Fruit fly (Drosophila melanogaster) whole organism, prepupa: Measurements from ENCODE around the gene CG9302.
A peak's percentile ranks its signal among the peaks of the same experiment; 100 is the strongest.

ENCODE experiments used
- Blimp-1 ChIP-seq: fragments of 200-800 bp; sonication (Bioruptor generic); optimal IDR thresholded peaks from 3 replicates; lab custom pipeline; 2017; ENCODE audit warnings: missing biosample characterization, missing genetic modification characterization, mild to moderate bottlenecking, moderate library complexity, missing genetic modification reagents
- CG10631 ChIP-seq: fragments of 200-800 bp; sonication (Bioruptor generic); optimal IDR thresholded peaks from 2 replicates; lab custom pipeline; 2016; ENCODE audit warnings: missing biosample characterization, missing genetic modification characterization
- CG10669 ChIP-seq: fragments of 200-800 bp; sonication (Bioruptor generic); optimal IDR thresholded peaks from 3 replicates; lab custom pipeline; 2018; ENCODE audit warnings: missing biosample characterization, mild to moderate bottlenecking, missing genetic modification characterization, moderate library complexity
- CG11294 ChIP-seq: fragments of 200-800 bp; sonication (Bioruptor generic); IDR thresholded peaks from 2 replicates; pipeline ENCODE4 v1.3.6; 2022; ENCODE audit warnings: missing biosample characterization, missing genetic modification characterization
- CG11762 ChIP-seq: fragments of 200-800 bp; sonication (Bioruptor generic); optimal IDR thresholded peaks from 3 replicates; lab custom pipeline; 2016; ENCODE audit warnings: missing biosample characterization, missing genetic modification characterization; ENCODE audit not compliant: insufficient read depth
- CG11902 ChIP-seq: fragments of 200-800 bp; sonication (Bioruptor generic); optimal IDR thresholded peaks from 3 replicates; lab custom pipeline; 2016; ENCODE audit warnings: missing biosample characterization, missing genetic modification characterization
- CG15336 ChIP-seq: fragments of 200-800 bp; sonication (Bioruptor generic); IDR thresholded peaks from 2 replicates; pipeline ENCODE4 v1.3.6; 2022; ENCODE audit warnings: missing biosample characterization, missing genetic modification characterization
- CG1621 ChIP-seq: fragments of 200-800 bp; sonication (Bioruptor generic); optimal IDR thresholded peaks from 3 replicates; lab custom pipeline; 2018; ENCODE audit warnings: missing biosample characterization, mild to moderate bottlenecking, missing genetic modification characterization
- CG16779 ChIP-seq: fragments of 200-800 bp; sonication (Bioruptor generic); optimal IDR thresholded peaks from 3 replicates; lab custom pipeline; 2017; ENCODE audit warnings: missing biosample characterization, mild to moderate bottlenecking, missing genetic modification characterization
- CG31627 ChIP-seq: fragments of 200-800 bp; sonication (Bioruptor generic); optimal IDR thresholded peaks from 3 replicates; lab custom pipeline; 2016; ENCODE audit warnings: missing biosample characterization, missing genetic modification characterization
- CG32006 ChIP-seq: fragments of 200-800 bp; sonication (Bioruptor generic); optimal IDR thresholded peaks from 3 replicates; lab custom pipeline; 2017; ENCODE audit warnings: missing biosample characterization, mild to moderate bottlenecking, missing genetic modification characterization
- CG34406 ChIP-seq: fragments of 200-800 bp; sonication (Bioruptor generic); optimal IDR thresholded peaks from 3 replicates; lab custom pipeline; 2016; ENCODE audit warnings: missing biosample characterization, missing genetic modification characterization
- CG3919 ChIP-seq: fragments of 200-800 bp; sonication (Bioruptor generic); optimal IDR thresholded peaks from 3 replicates; lab custom pipeline; 2016; ENCODE audit warnings: missing biosample characterization, missing genetic modification characterization
- CG4318 ChIP-seq: fragments of 200-800 bp; sonication (Bioruptor generic); optimal IDR thresholded peaks from 3 replicates; lab custom pipeline; 2017; ENCODE audit warnings: missing biosample characterization, mild to moderate bottlenecking, missing genetic modification characterization
- CG6163 ChIP-seq: fragments of 200-800 bp; sonication (Bioruptor generic); IDR thresholded peaks from 3 replicates; pipeline ENCODE4 v1.3.6; 2022; ENCODE audit warnings: missing biosample characterization, missing genetic modification characterization
- CG6276 ChIP-seq: fragments of 200-800 bp; sonication (Bioruptor generic); optimal IDR thresholded peaks from 2 replicates; lab custom pipeline; 2017; ENCODE audit warnings: missing biosample characterization, mild to moderate bottlenecking, missing genetic modification characterization
- CG6792 ChIP-seq: fragments of 200-800 bp; sonication (Bioruptor generic); optimal IDR thresholded peaks from 3 replicates; lab custom pipeline; 2016; ENCODE audit warnings: missing biosample characterization, missing genetic modification characterization
- CG6808 ChIP-seq: fragments of 200-800 bp; sonication (Bioruptor generic); optimal IDR thresholded peaks from 3 replicates; lab custom pipeline; 2017; ENCODE audit warnings: missing biosample characterization, missing genetic modification characterization, mild to moderate bottlenecking, moderate library complexity, missing genetic modification reagents
- CG6854 ChIP-seq: fragments of 200-800 bp; sonication (Bioruptor generic); optimal IDR thresholded peaks from 2 replicates; lab custom pipeline; 2017; ENCODE audit warnings: missing biosample characterization, mild to moderate bottlenecking, missing genetic modification characterization
- CG7368 ChIP-seq: fragments of 200-800 bp; sonication (Bioruptor generic); optimal IDR thresholded peaks from 3 replicates; lab custom pipeline; 2016; ENCODE audit warnings: missing biosample characterization, missing genetic modification characterization
- CG8119 ChIP-seq: fragments of 200-800 bp; sonication (Bioruptor generic); IDR thresholded peaks from 3 replicates; pipeline ENCODE4 v1.3.6; 2022; ENCODE audit warnings: missing biosample characterization, missing genetic modification characterization
- CG8632 ChIP-seq: fragments of 200-800 bp; sonication (Bioruptor generic); optimal IDR thresholded peaks from 3 replicates; lab custom pipeline; 2016; ENCODE audit warnings: missing biosample characterization, missing genetic modification characterization
- CG9139 ChIP-seq: fragments of 200-800 bp; sonication (Bioruptor generic); optimal IDR thresholded peaks from 3 replicates; lab custom pipeline; 2017; ENCODE audit warnings: missing biosample characterization, mild to moderate bottlenecking, missing genetic modification characterization
- Eip75B ChIP-seq: fragments of 200-800 bp; sonication (Bioruptor generic); optimal IDR thresholded peaks from 3 replicates; lab custom pipeline; 2016; ENCODE audit warnings: missing biosample characterization, missing genetic modification characterization
- Eip78C ChIP-seq: fragments of 200-800 bp; sonication (Bioruptor generic); peaks from one replicate; lab custom pipeline; 2016; ENCODE audit warnings: missing biosample characterization, missing genetic modification characterization
- Eip93F ChIP-seq: fragments of 200-800 bp; sonication (Bioruptor generic); optimal IDR thresholded peaks from 2 replicates; lab custom pipeline; 2016; ENCODE audit warnings: missing biosample characterization, mild to moderate bottlenecking, missing genetic modification characterization
- Ets21C ChIP-seq: fragments of 200-800 bp; sonication (Bioruptor generic); optimal IDR thresholded peaks from 3 replicates; lab custom pipeline; 2016; ENCODE audit warnings: missing biosample characterization, missing genetic modification characterization
- Ets96B ChIP-seq: fragments of 200-800 bp; optimal IDR thresholded peaks from 2 replicates; lab custom pipeline; 2019; ENCODE audit warnings: missing biosample characterization, mild to moderate bottlenecking, missing genetic modification characterization, moderate library complexity
- Gug ChIP-seq: fragments of 200-800 bp; sonication (Bioruptor generic); IDR thresholded peaks from 2 replicates; pipeline ENCODE4 v1.3.6; 2022; ENCODE audit warnings: missing biosample characterization, missing genetic modification characterization
- Hr38 ChIP-seq: sonication (Bioruptor generic); optimal IDR thresholded peaks from 2 replicates; lab custom pipeline; 2016; ENCODE audit warnings: missing biosample characterization, missing genetic modification characterization
- Hr39 ChIP-seq: fragments of 200-800 bp; sonication (Bioruptor generic); optimal IDR thresholded peaks from 2 replicates; lab custom pipeline; 2016; ENCODE audit warnings: missing biosample characterization, missing genetic modification characterization
- Hr4 ChIP-seq: fragments of 200-800 bp; sonication (Bioruptor generic); optimal IDR thresholded peaks from 3 replicates; lab custom pipeline; 2016; ENCODE audit warnings: missing biosample characterization, missing genetic modification characterization
- Lpt ChIP-seq: fragments of 200-800 bp; sonication (Bioruptor generic); optimal IDR thresholded peaks from 3 replicates; lab custom pipeline; 2016; ENCODE audit warnings: missing biosample characterization, missing genetic modification characterization
- Met ChIP-seq: fragments of 200-800 bp; sonication (Bioruptor generic); optimal IDR thresholded peaks from 3 replicates; lab custom pipeline; 2016; ENCODE audit warnings: missing biosample characterization, missing genetic modification characterization
- Smox ChIP-seq: fragments of 200-800 bp; sonication (Bioruptor generic); optimal IDR thresholded peaks from 3 replicates; lab custom pipeline; 2016; ENCODE audit warnings: missing biosample characterization, missing genetic modification characterization
- Sox102F ChIP-seq: fragments of 200-800 bp; sonication (Bioruptor generic); optimal IDR thresholded peaks from 2 replicates; lab custom pipeline; 2016; ENCODE audit warnings: missing biosample characterization, mild to moderate bottlenecking, missing genetic modification characterization
- Sox14 ChIP-seq: fragments of 200-800 bp; sonication (Bioruptor generic); optimal IDR thresholded peaks from 3 replicates; lab custom pipeline; 2016; ENCODE audit warnings: missing biosample characterization, missing genetic modification characterization
- Sox15 ChIP-seq: fragments of 200-800 bp; sonication (Bioruptor generic); optimal IDR thresholded peaks from 3 replicates; lab custom pipeline; 2016; ENCODE audit warnings: missing biosample characterization, missing genetic modification characterization
- achi ChIP-seq: fragments of 200-800 bp; sonication (Bioruptor generic); optimal IDR thresholded peaks from 3 replicates; lab custom pipeline; 2016; ENCODE audit warnings: missing biosample characterization, missing genetic modification characterization
- acj6 ChIP-seq: fragments of 200-800 bp; sonication (Bioruptor generic); optimal IDR thresholded peaks from 3 replicates; lab custom pipeline; 2016; ENCODE audit warnings: missing biosample characterization, missing genetic modification characterization
- dsx ChIP-seq: fragments of 200-800 bp; optimal IDR thresholded peaks from 3 replicates; lab custom pipeline; 2019; ENCODE audit warnings: missing biosample characterization, mild to moderate bottlenecking, missing genetic modification characterization, moderate library complexity; ENCODE audit not compliant: poor library complexity, severe bottlenecking
- eg ChIP-seq: fragments of 200-800 bp; sonication (Bioruptor generic); IDR thresholded peaks from 3 replicates; pipeline ENCODE4 v1.3.6; 2022; ENCODE audit warnings: missing biosample characterization, missing genetic modification characterization
- esn ChIP-seq: fragments of 200-800 bp; sonication (Bioruptor generic); optimal IDR thresholded peaks from 2 replicates; lab custom pipeline; 2016; ENCODE audit warnings: missing biosample characterization, mild to moderate bottlenecking, missing genetic modification characterization, moderate library complexity
- fd59A ChIP-seq: fragments of 200-800 bp; sonication (Bioruptor generic); optimal IDR thresholded peaks from 2 replicates; lab custom pipeline; 2017; ENCODE audit warnings: missing biosample characterization, mild to moderate bottlenecking, missing genetic modification characterization, missing genetic modification reagents
- fd85E ChIP-seq: fragments of 200-800 bp; sonication (Bioruptor generic); optimal IDR thresholded peaks from 3 replicates; lab custom pipeline; 2016; ENCODE audit warnings: missing biosample characterization, missing genetic modification characterization
- net ChIP-seq: fragments of 200-800 bp; sonication (Bioruptor generic); optimal IDR thresholded peaks from 3 replicates; lab custom pipeline; 2016; ENCODE audit warnings: missing biosample characterization, missing genetic modification characterization
- pdm3 ChIP-seq: fragments of 200-800 bp; sonication (Bioruptor generic); optimal IDR thresholded peaks from 3 replicates; lab custom pipeline; 2016; ENCODE audit warnings: missing biosample characterization, missing genetic modification characterization
- salr ChIP-seq, 2 experiments: fragments of 200-800 bp; sonication (Bioruptor generic); optimal IDR thresholded peaks; 3 replicates each; lab custom pipeline; 2016 to 2018; ENCODE audit warnings: missing biosample characterization in 2 of 2, missing genetic modification characterization in 2 of 2, mild to moderate bottlenecking in 1 of 2
- spab ChIP-seq: fragments of 200-800 bp; sonication (Bioruptor generic); optimal IDR thresholded peaks from 2 replicates; lab custom pipeline; 2017; ENCODE audit warnings: missing biosample characterization, mild to moderate bottlenecking, missing genetic modification characterization, missing genetic modification reagents
- ss ChIP-seq, 2 experiments: fragments of 200-800 bp; sonication (Bioruptor generic); optimal IDR thresholded peaks; 2 replicates in 1 of 2; 3 replicates in 1 of 2; lab custom pipeline; 2017 to 2018; ENCODE audit warnings: mild to moderate bottlenecking in 2 of 2, missing biosample characterization in 2 of 2, missing genetic modification characterization in 2 of 2, moderate library complexity in 1 of 2
- svp ChIP-seq: fragments of 200-800 bp; sonication (Bioruptor generic); peaks from one replicate; lab custom pipeline; 2016; ENCODE audit warnings: missing biosample characterization, missing genetic modification characterization
- topi ChIP-seq: fragments of 200-800 bp; sonication (Bioruptor generic); optimal IDR thresholded peaks from 3 replicates; lab custom pipeline; 2016; ENCODE audit warnings: missing biosample characterization, missing genetic modification characterization
- vri ChIP-seq: fragments of 200-800 bp; sonication (Bioruptor generic); optimal IDR thresholded peaks from 3 replicates; lab custom pipeline; 2016; ENCODE audit warnings: missing biosample characterization, mild to moderate bottlenecking, missing genetic modification characterization

The CG9302 gene

dm6 chr2L:13399565-13399964, 21.2 kb upstream of the CG9302 start:
- TF ChIP-seq CG11902 (GFP tag; lab: Kevin White, UChicago) (no peak), CG8632 (no peak), CG6276 (GFP tag; lab: Kevin White, UChicago) (no peak), svp (GFP tag; lab: Kevin White, UChicago) (peak; percentile 29), Eip78C (GFP tag; lab: Kevin White, UChicago) (peak; percentile 59), Eip93F (GFP tag; lab: Kevin White, UChicago) (no peak), Gug (GFP tag; lab: Robert Waterston, UW) (no peak), CG6792 (GFP tag; lab: Kevin White, UChicago) (no peak), CG34406 (GFP tag; lab: Kevin White, UChicago) (no peak), fd85E (GFP tag; lab: Kevin White, UChicago) (no peak), CG11762 (GFP tag; lab: Kevin White, UChicago) (no peak), salr (GFP tag; optimal IDR thresholded peaks at IDR 0.05; lab: Kevin White, UChicago) (no peak), spab (GFP tag; lab: Kevin White, UChicago) (no peak), CG31627 (GFP tag; lab: Kevin White, UChicago) (no peak), CG4318 (GFP tag; lab: Kevin White, UChicago) (no peak), CG1621 (tag; lab: Kevin White, UChicago) (no peak), CG8119 (GFP tag; lab: Robert Waterston, UW) (peak; percentile 52; the same call in 1 of the 3 replicates), net (GFP tag; lab: Kevin White, UChicago) (peak; percentile 23), Ets21C (no peak), fd59A (GFP tag; lab: Kevin White, UChicago) (no peak), CG11294 (no peak), Hr39 (GFP tag; lab: Kevin White, UChicago) (no peak), Hr4 (GFP tag; lab: Kevin White, UChicago) (peak; percentile 37), CG32006 (GFP tag; lab: Kevin White, UChicago) (peak; percentile 51), Ets96B (tag; lab: Kevin White, UChicago) (no peak), Sox14 (GFP tag; lab: Kevin White, UChicago) (peak; percentile 5), CG10669 (GFP tag; lab: Kevin White, UChicago) (no peak), dsx (GFP tag; lab: Kevin White, UChicago) (no peak), CG6163 (0 out of 3 replicates have a peak, but pooled peaks have one; percentile 24), CG9139 (no peak), ss (GFP tag; optimal IDR thresholded peaks at IDR 0.05; lab: Kevin White, UChicago) (no peak), CG6854 (GFP tag; lab: Kevin White, UChicago) (no peak), CG10631 (GFP tag; lab: Kevin White, UChicago) (peak; percentile 15), topi (no peak), CG15336 (GFP tag; lab: Robert Waterston, UW) (peak; percentile 54), esn (GFP tag; lab: Kevin White, UChicago) (no peak), Met (no peak), Smox (no peak), CG6808 (GFP tag; lab: Kevin White, UChicago) (no peak), Blimp-1 (GFP tag; lab: Kevin White, UChicago) (no peak), Hr38 (no peak), acj6 (GFP tag; lab: Kevin White, UChicago) (peak; percentile 16), Sox15 (no peak), Eip75B (GFP tag; lab: Kevin White, UChicago) (no peak), CG3919 (GFP tag; lab: Kevin White, UChicago) (peak; percentile 30), Lpt (GFP tag; lab: Kevin White, UChicago) (no peak), Sox102F (GFP tag; lab: Kevin White, UChicago) (no peak), CG7368 (GFP tag; lab: Kevin White, UChicago) (no peak), eg (GFP tag; lab: Robert Waterston, UW) (no peak), achi (GFP tag; lab: Kevin White, UChicago) (peak; percentile 18), pdm3 (GFP tag; lab: Kevin White, UChicago) (no peak), CG16779 (tag; lab: Kevin White, UChicago) (no peak), vri (GFP tag; lab: Kevin White, UChicago) (no peak)
